Worm (Caenorhabditis elegans) whole organism, young adult: Measurements from ENCODE around the gene rmd-2.

ENCODE experiments used
- B0035.1 ChIP-seq: sonication (generic microtip); optimal IDR thresholded peaks from 2 replicates; lab custom pipeline; 2016; ENCODE audit warnings: missing genetic modification characterization, mild to moderate bottlenecking, missing compliant biosample characterization, missing genotype, missing genetic modification reagents
- C17E4.6 ChIP-seq: fragments of 200-800 bp; sonication (Bioruptor generic); IDR thresholded peaks from 2 replicates; pipeline ENCODE4 v1.3.6; 2022; ENCODE audit warnings: missing genetic modification reagents, missing genetic modification characterization, missing compliant biosample characterization
- F22D6.2 ChIP-seq: sonication (generic microtip); optimal IDR thresholded peaks from 2 replicates; lab custom pipeline; 2016; ENCODE audit warnings: mild to moderate bottlenecking, missing genetic modification characterization, missing compliant biosample characterization
- F23B12.7 ChIP-seq: sonication (generic microtip); optimal IDR thresholded peaks from 2 replicates; lab custom pipeline; 2017; ENCODE audit warnings: missing genetic modification characterization, mild to moderate bottlenecking, missing compliant biosample characterization, antibody characterized with exemption, moderate library complexity; ENCODE audit not compliant: insufficient read depth
- ZK185.1 ChIP-seq: sonication (generic microtip); optimal IDR thresholded peaks from 2 replicates; lab custom pipeline; 2016; ENCODE audit warnings: mild to moderate bottlenecking, missing genetic modification characterization, missing compliant biosample characterization; ENCODE audit not compliant: poor library complexity, severe bottlenecking
- ama-1 ChIP-seq, 3 experiments: fragments of 150-350 bp in 1 of 3; sonication (generic microtip) in 2 of 3; optimal IDR thresholded peaks; 2 replicates each; lab custom pipeline; 2014 to 2018; ENCODE audit warnings: missing biosample characterization in 2 of 3, missing genetic modification characterization in 2 of 3, missing genetic modification reagents in 2 of 3
- athp-1 ChIP-seq: sonication (generic microtip); optimal IDR thresholded peaks from 2 replicates; lab custom pipeline; 2017; ENCODE audit warnings: mild to moderate bottlenecking, missing genetic modification characterization, missing compliant biosample characterization
- attf-5 ChIP-seq: fragments of 200-800 bp; sonication (Bioruptor generic); optimal IDR thresholded peaks from 2 replicates; lab custom pipeline; 2018; ENCODE audit warnings: mild to moderate bottlenecking, missing genetic modification characterization, missing compliant biosample characterization
- attf-6 ChIP-seq: fragments of 200-800 bp; sonication (Bioruptor generic); IDR thresholded peaks from 2 replicates; pipeline ENCODE4 v1.3.6; 2022; ENCODE audit warnings: missing genetic modification reagents, missing genetic modification characterization, missing compliant biosample characterization
- bed-2 ChIP-seq: fragments of 200-800 bp; sonication (Bioruptor generic); IDR thresholded peaks from 2 replicates; pipeline ENCODE4 v1.3.6; 2022; ENCODE audit warnings: missing genetic modification reagents, missing genetic modification characterization, missing compliant biosample characterization
- ceh-27 ChIP-seq: fragments of 200-800 bp; sonication (Bioruptor generic); optimal IDR thresholded peaks from 2 replicates; lab custom pipeline; 2018; ENCODE audit warnings: mild to moderate bottlenecking, missing genetic modification characterization, moderate library complexity, missing compliant biosample characterization
- ceh-40 ChIP-seq: fragments of 200-800 bp; sonication (Bioruptor generic); IDR thresholded peaks from 2 replicates; pipeline ENCODE4 v1.3.6; 2022; ENCODE audit warnings: missing genetic modification characterization, missing compliant biosample characterization
- dox-1 ChIP-seq: fragments of 200-800 bp; sonication (Bioruptor generic); IDR thresholded peaks from 2 replicates; pipeline ENCODE4 v1.3.6; 2022; ENCODE audit warnings: missing genetic modification reagents, missing genetic modification characterization, missing compliant biosample characterization
- egl-44 ChIP-seq: fragments of 200-800 bp; sonication (Bioruptor generic); IDR thresholded peaks from 2 replicates; pipeline ENCODE4 v1.3.6; 2022; ENCODE audit warnings: missing genetic modification reagents, missing genetic modification characterization, missing compliant biosample characterization
- egrh-3 ChIP-seq: fragments of 200-800 bp; sonication (Bioruptor generic); IDR thresholded peaks from 2 replicates; pipeline ENCODE4 v1.3.6; 2022; ENCODE audit warnings: missing genetic modification reagents, missing genetic modification characterization, missing compliant biosample characterization
- fkh-3 ChIP-seq: sonication (generic microtip); optimal IDR thresholded peaks from 2 replicates; lab custom pipeline; 2016; ENCODE audit warnings: mild to moderate bottlenecking, missing genetic modification characterization, missing compliant biosample characterization
- hmg-1.2 ChIP-seq: fragments of 200-800 bp; sonication (Bioruptor generic); IDR thresholded peaks from 2 replicates; pipeline ENCODE4 v1.3.6; 2022; ENCODE audit warnings: missing genetic modification reagents, missing genetic modification characterization, missing compliant biosample characterization
- lin-40 ChIP-seq: sonication (generic microtip); optimal IDR thresholded peaks from 2 replicates; lab custom pipeline; 2016; ENCODE audit warnings: missing genetic modification characterization, mild to moderate bottlenecking, missing compliant biosample characterization, missing genotype, missing genetic modification reagents
- lir-1 ChIP-seq: fragments of 200-800 bp; sonication (Bioruptor generic); conservative IDR thresholded peaks from 2 replicates; pipeline ENCODE4 v1.3.6; 2022; ENCODE audit warnings: missing genetic modification reagents, missing genetic modification characterization, missing compliant biosample characterization
- lsy-27 ChIP-seq: sonication (generic microtip); optimal IDR thresholded peaks from 2 replicates; lab custom pipeline; 2017; ENCODE audit warnings: missing genetic modification characterization, mild to moderate bottlenecking, missing compliant biosample characterization, antibody characterized with exemption, missing genotype, borderline replicate concordance; ENCODE audit not compliant: insufficient read depth
- madf-10 ChIP-seq: sonication (generic microtip); optimal IDR thresholded peaks from 2 replicates; lab custom pipeline; 2016; ENCODE audit warnings: mild to moderate bottlenecking, missing genetic modification characterization, missing compliant biosample characterization
- mcd-1 ChIP-seq: fragments of 200-800 bp; sonication (Bioruptor generic); IDR thresholded peaks from 2 replicates; pipeline ENCODE4 v1.3.6; 2022; ENCODE audit warnings: missing genetic modification reagents, missing genetic modification characterization, missing compliant biosample characterization
- mel-28 ChIP-seq: sonication (generic microtip); optimal IDR thresholded peaks from 2 replicates; lab custom pipeline; 2016; ENCODE audit warnings: borderline replicate concordance, mild to moderate bottlenecking, missing genetic modification characterization, missing compliant biosample characterization
- mes-4 ChIP-seq: sonication (generic microtip); optimal IDR thresholded peaks from 2 replicates; lab custom pipeline; 2016; ENCODE audit warnings: missing genotype, missing genetic modification characterization, missing compliant biosample characterization
- nfya-1 ChIP-seq: sonication (generic microtip); optimal IDR thresholded peaks from 2 replicates; lab custom pipeline; 2017; ENCODE audit warnings: antibody characterized with exemption, missing compliant biosample characterization, missing genetic modification characterization, borderline replicate concordance; ENCODE audit not compliant: insufficient read depth
- pbrm-1 ChIP-seq: fragments of 200-800 bp; sonication (Bioruptor generic); IDR thresholded peaks from 2 replicates; pipeline ENCODE4 v1.3.6; 2022; ENCODE audit warnings: missing genetic modification reagents, missing genetic modification characterization, missing compliant biosample characterization
- pha-4 ChIP-seq: fragments of 150-350 bp; sonication (generic microtip); optimal IDR thresholded peaks from 2 replicates; lab custom pipeline; 2014; ENCODE audit warnings: missing biosample characterization, missing genetic modification reagents, missing genetic modification characterization
- rcor-1 ChIP-seq: fragments of 200-800 bp; sonication (Bioruptor generic); IDR thresholded peaks from 2 replicates; pipeline ENCODE4 v1.3.6; 2022; ENCODE audit warnings: missing genetic modification reagents, missing genetic modification characterization, missing compliant biosample characterization
- repo-1 ChIP-seq: sonication (generic microtip); optimal IDR thresholded peaks from 2 replicates; lab custom pipeline; 2017; ENCODE audit warnings: mild to moderate bottlenecking, missing genetic modification characterization, missing compliant biosample characterization
- rpc-1 ChIP-seq, 2 experiments: fragments of 150-350 bp in 1 of 2; sonication (generic microtip) in 1 of 2; optimal IDR thresholded peaks; 2 replicates each; lab custom pipeline; 2014 to 2018; ENCODE audit warnings: missing biosample characterization in 1 of 2, missing genetic modification characterization in 1 of 2, missing genetic modification reagents in 1 of 2, missing genotype in 1 of 2
- snpc-1.1 ChIP-seq: sonication (generic microtip); optimal IDR thresholded peaks from 2 replicates; lab custom pipeline; 2017; ENCODE audit warnings: missing genetic modification characterization, mild to moderate bottlenecking, missing compliant biosample characterization, antibody characterized with exemption, moderate library complexity, missing genotype, missing genetic modification reagents; ENCODE audit not compliant: insufficient read depth
- somi-1 ChIP-seq: fragments of 200-800 bp; sonication (Bioruptor generic); optimal IDR thresholded peaks from 2 replicates; lab custom pipeline; 2018; ENCODE audit warnings: mild to moderate bottlenecking, missing genetic modification characterization, missing compliant biosample characterization
- ztf-26 ChIP-seq: sonication (generic microtip); optimal IDR thresholded peaks from 2 replicates; lab custom pipeline; 2017; ENCODE audit warnings: missing genetic modification characterization, missing compliant biosample characterization

rmd-2 gene

DNA sequence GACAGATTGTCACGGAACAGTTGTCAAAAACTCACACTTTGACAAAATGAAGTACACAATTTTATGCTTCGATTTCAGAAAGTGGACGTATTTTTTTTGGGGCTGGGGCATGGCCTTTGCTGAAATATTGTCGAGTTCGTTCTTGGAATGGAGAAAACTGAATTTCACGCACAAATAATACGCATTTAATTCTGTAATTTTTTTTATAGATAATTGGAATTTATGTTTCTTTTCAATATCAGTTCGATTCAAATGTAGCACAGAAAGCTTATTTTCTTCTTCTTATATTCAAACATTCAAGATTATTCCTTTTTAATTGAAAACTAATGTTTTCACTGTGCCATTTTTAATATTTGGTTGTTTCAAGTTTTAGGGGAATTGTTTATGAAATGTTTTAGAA, 25.7 kb downstream of the rmd-2 start, which contains the start of gene T07C12.10:
Gene T07C12.10 (minus strand): TSS at position 101 of the 400 bp plus-strand sequence.
- no peak for TF ChIP-seq F22D6.2 (tag; lab: Kevin White, UChicago)

DNA sequence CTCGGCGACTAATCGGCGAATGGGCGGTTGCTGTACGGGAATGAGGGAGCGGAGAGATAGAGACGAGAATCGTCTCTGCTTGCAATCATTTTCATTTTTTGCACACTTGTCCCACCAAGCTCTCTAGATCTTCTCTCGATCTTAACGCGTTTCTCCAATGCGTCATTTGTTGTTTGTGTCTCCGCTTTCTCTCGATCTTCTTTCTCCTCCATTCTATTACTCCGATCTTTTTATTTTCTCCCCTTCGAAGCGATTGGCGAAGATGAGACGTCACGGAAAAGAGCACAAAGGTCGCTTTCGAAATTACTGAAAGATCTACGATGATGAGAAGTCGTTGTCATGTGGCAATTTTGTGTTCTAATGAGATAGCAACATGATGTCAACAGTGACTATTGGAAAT, 27.4 kb downstream of the rmd-2 start:
- TF ChIP-seq lsy-27 (tag; lab: Kevin White, UChicago) (no peak), hmg-1.2 (GFP tag; lab: Robert Waterston, UW) (no peak), B0035.1 (tag; lab: Kevin White, UChicago) (no peak), ceh-27 (no peak), mcd-1 (no peak), nfya-1 (tag; lab: Kevin White, UChicago) (no peak), egrh-3 (GFP tag; lab: Robert Waterston, UW) (no peak), rpc-1 (optimal IDR thresholded peaks at IDR 0.05; lab: Kevin White, UChicago) (no peak), rpc-1 (tag; optimal IDR thresholded peaks at IDR 0.05; lab: Kevin White, UChicago) (no peak), F23B12.7 (tag; lab: Kevin White, UChicago) (no peak)

DNA sequence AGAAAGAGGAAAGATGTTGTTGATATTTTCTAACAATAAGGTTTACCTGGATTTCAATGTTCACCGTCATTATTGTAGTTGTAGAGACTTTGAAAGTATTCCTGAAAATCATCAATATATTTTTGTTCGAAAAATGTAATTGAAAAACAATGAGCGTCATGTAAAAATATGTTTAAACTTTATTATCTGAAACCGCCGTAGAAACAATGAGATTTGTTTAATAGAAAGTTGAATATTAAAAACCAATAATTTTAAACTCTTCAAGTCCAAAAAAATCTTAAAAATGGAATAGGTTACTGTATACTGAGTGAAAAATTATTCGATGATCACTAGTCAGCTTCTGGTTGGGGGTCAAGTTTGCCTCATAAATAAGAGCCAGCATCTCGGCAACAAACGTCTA, 27.8 kb downstream of the rmd-2 start, which contains the start of gene anmt-3:
Gene anmt-3 (minus strand): TSS at position 101 of the 400 bp plus-strand sequence.
- TF ChIP-seq egl-44 (GFP tag; lab: Robert Waterston, UW) (no peak), rpc-1 (optimal IDR thresholded peaks at IDR 0.05; lab: Kevin White, UChicago) (no peak), rpc-1 (tag; optimal IDR thresholded peaks at IDR 0.05; lab: Kevin White, UChicago) (no peak), pbrm-1 (GFP tag; lab: Robert Waterston, UW) (no peak), bed-2 (GFP tag; lab: Robert Waterston, UW) (no peak), dox-1 (no peak), lin-40 (tag; lab: Kevin White, UChicago) (no peak), ceh-27 (no peak), mes-4 (tag; lab: Kevin White, UChicago) (no peak), athp-1 (tag; lab: Kevin White, UChicago) (no peak), C17E4.6 (GFP tag; lab: Robert Waterston, UW) (no peak), snpc-1.1 (no peak), rcor-1 (no peak), ama-1 (optimal IDR thresholded peaks at IDR 0.05; lab: Kevin White, UChicago) (no peak), ama-1 (GFP tag; optimal IDR thresholded peaks at IDR 0.05; lab: Kevin White, UChicago) (no peak), ceh-40 (no peak), ztf-26 (no peak), F23B12.7 (tag; lab: Kevin White, UChicago) (no peak), mel-28 (tag; lab: Kevin White, UChicago) (no peak), F22D6.2 (tag; lab: Kevin White, UChicago) (no peak), ZK185.1 (tag; lab: Kevin White, UChicago) (no peak)

DNA sequence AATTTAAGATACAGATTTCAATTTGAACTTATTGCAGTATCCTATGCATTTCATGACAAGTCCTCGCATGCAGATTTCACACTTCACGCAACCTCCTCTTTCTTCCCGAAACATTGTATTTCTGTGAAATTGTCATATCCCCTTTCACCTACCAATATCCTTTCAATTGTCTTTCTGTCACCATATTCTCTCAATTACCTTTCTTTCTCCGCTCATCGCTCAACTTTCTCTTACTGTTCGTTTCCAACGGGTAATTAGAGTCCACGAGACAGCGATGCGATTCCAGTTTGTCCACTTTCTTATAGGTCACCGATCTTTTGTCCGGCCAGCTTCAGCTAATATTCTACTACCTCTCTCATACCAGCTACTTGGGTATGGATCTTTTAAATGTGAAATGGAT, 33.7 kb downstream of the rmd-2 start, which contains the start of gene mam-5:
Gene mam-5 (plus strand): TSS at position 304 of the 400 bp plus-strand sequence.
- no peak for TF ChIP-seq somi-1 (GFP tag; lab: Kevin White, UChicago)
- no peak for TF ChIP-seq lir-1 (GFP tag; lab: Robert Waterston, UW)
- no peak for TF ChIP-seq madf-10 (tag; lab: Kevin White, UChicago)
- no peak for TF ChIP-seq attf-5 (GFP tag; lab: Kevin White, UChicago)
- TF ChIP-seq attf-6, result no peak
- TF ChIP-seq fkh-3 (tag; lab: Kevin White, UChicago), result no peak
- TF ChIP-seq pha-4, result no peak
- no peak for TF ChIP-seq hmg-1.2 (GFP tag; lab: Robert Waterston, UW)
- no peak for TF ChIP-seq repo-1
